Fruit fly (Drosophila melanogaster) whole organism, embryonic: ENCODE measurements around the gene CG18749.

Experiments used
- B-H1 ChIP-seq: fragments of 200-800 bp; sonication (Bioruptor generic); IDR thresholded peaks from 3 replicates; pipeline ENCODE4 v1.3.6; 2022; ENCODE audit warnings: missing biosample characterization, missing genetic modification characterization
- Bdp1 ChIP-seq: fragments of 200-800 bp; sonication (Bioruptor generic); optimal IDR thresholded peaks from 3 replicates; lab custom pipeline; 2016; ENCODE audit warnings: missing biosample characterization, missing genetic modification characterization
- CG12219 ChIP-seq: fragments of 200-800 bp; sonication (Bioruptor generic); optimal IDR thresholded peaks from 3 replicates; lab custom pipeline; 2018; ENCODE audit warnings: missing biosample characterization, mild to moderate bottlenecking, missing genetic modification characterization
- CG12391 ChIP-seq: fragments of 200-800 bp; sonication (Bioruptor generic); optimal IDR thresholded peaks from 3 replicates; lab custom pipeline; 2018; ENCODE audit warnings: missing biosample characterization, mild to moderate bottlenecking, missing genetic modification characterization, moderate library complexity
- CG12744 ChIP-seq: fragments of 200-800 bp; sonication (Bioruptor generic); optimal IDR thresholded peaks from 2 replicates; lab custom pipeline; 2016; ENCODE audit warnings: missing biosample characterization, missing genetic modification characterization
- CG14965 ChIP-seq: fragments of 200-800 bp; sonication (Bioruptor generic); optimal IDR thresholded peaks from 2 replicates; lab custom pipeline; 2016; ENCODE audit warnings: missing biosample characterization, missing genetic modification characterization, borderline replicate concordance
- CG15269 ChIP-seq: fragments of 200-800 bp; sonication (Bioruptor generic); optimal IDR thresholded peaks from 2 replicates; lab custom pipeline; 2018; ENCODE audit warnings: missing biosample characterization, mild to moderate bottlenecking, missing genetic modification characterization, moderate library complexity
- CG1603 ChIP-seq: fragments of 200-800 bp; sonication (Bioruptor generic); optimal IDR thresholded peaks from 2 replicates; lab custom pipeline; 2019; ENCODE audit warnings: missing biosample characterization, mild to moderate bottlenecking, missing genetic modification characterization, moderate library complexity
- CG17385 ChIP-seq: fragments of 200-800 bp; sonication (Bioruptor generic); optimal IDR thresholded peaks from 3 replicates; lab custom pipeline; 2018; ENCODE audit warnings: missing biosample characterization, mild to moderate bottlenecking, missing genetic modification characterization
- CG2116 ChIP-seq: fragments of 200-800 bp; sonication (Bioruptor generic); optimal IDR thresholded peaks from 3 replicates; lab custom pipeline; 2018; ENCODE audit warnings: missing biosample characterization, mild to moderate bottlenecking, missing genetic modification characterization
- CG2875 ChIP-seq: fragments of 200-800 bp; sonication (Bioruptor generic); optimal IDR thresholded peaks from 2 replicates; lab custom pipeline; 2017; ENCODE audit warnings: missing biosample characterization, mild to moderate bottlenecking, missing genetic modification characterization, missing genetic modification reagents
- CG4360 ChIP-seq: fragments of 200-800 bp; sonication (Bioruptor generic); IDR thresholded peaks from 2 replicates; pipeline ENCODE4 v1.3.6; 2022; ENCODE audit warnings: missing biosample characterization, missing genetic modification characterization
- CG4730 ChIP-seq: fragments of 200-800 bp; sonication (Bioruptor generic); IDR thresholded peaks from 2 replicates; pipeline ENCODE4 v1.3.6; 2022; ENCODE audit warnings: missing biosample characterization, missing genetic modification characterization
- CG4854 ChIP-seq: fragments of 200-800 bp; sonication (Bioruptor generic); optimal IDR thresholded peaks from 2 replicates; lab custom pipeline; 2016; ENCODE audit warnings: missing biosample characterization, missing genetic modification characterization, inconsistent platforms
- CG6254 ChIP-seq: fragments of 200-800 bp; sonication (Bioruptor generic); optimal IDR thresholded peaks from 3 replicates; lab custom pipeline; 2017; ENCODE audit warnings: mild to moderate bottlenecking, missing biosample characterization, missing genetic modification reagents, missing genetic modification characterization
- CG7271 ChIP-seq: fragments of 200-800 bp; sonication (Bioruptor generic); optimal IDR thresholded peaks from 2 replicates; lab custom pipeline; 2018; ENCODE audit warnings: missing biosample characterization, mild to moderate bottlenecking, missing genetic modification characterization, moderate library complexity
- CG7786 ChIP-seq: fragments of 200-800 bp; sonication (Bioruptor generic); optimal IDR thresholded peaks from 2 replicates; lab custom pipeline; 2016; ENCODE audit warnings: missing biosample characterization, missing genetic modification characterization
- CG8281 ChIP-seq: fragments of 200-800 bp; sonication (Bioruptor generic); optimal IDR thresholded peaks from 2 replicates; lab custom pipeline; 2018; ENCODE audit warnings: missing biosample characterization, mild to moderate bottlenecking, missing genetic modification characterization, moderate library complexity
- Dip3 ChIP-seq: fragments of 200-800 bp; sonication (Bioruptor generic); optimal IDR thresholded peaks from 3 replicates; lab custom pipeline; 2016; ENCODE audit warnings: missing biosample characterization, missing genetic modification characterization
- Doc2 ChIP-seq: fragments of 200-800 bp; sonication (Bioruptor generic); IDR thresholded peaks from 2 replicates; pipeline ENCODE4 v1.3.6; 2022; ENCODE audit warnings: missing biosample characterization, missing genetic modification characterization
- HmgD ChIP-seq: fragments of 200-800 bp; sonication (Bioruptor generic); optimal IDR thresholded peaks from 3 replicates; lab custom pipeline; 2016; ENCODE audit warnings: missing biosample characterization, missing genetic modification characterization
- Hsf ChIP-seq: fragments of 200-800 bp; sonication (Bioruptor generic); optimal IDR thresholded peaks from 3 replicates; lab custom pipeline; 2016; ENCODE audit warnings: missing biosample characterization, missing genetic modification characterization
- Lpt ChIP-seq: fragments of >200 bp; optimal IDR thresholded peaks from 2 replicates; lab custom pipeline; 2018; ENCODE audit warnings: missing biosample characterization, missing genetic modification characterization
- MESR4 ChIP-seq: fragments of 200-800 bp; sonication (Bioruptor generic); optimal IDR thresholded peaks from 2 replicates; lab custom pipeline; 2018; ENCODE audit warnings: missing biosample characterization, mild to moderate bottlenecking, missing genetic modification characterization, moderate library complexity
- MTF-1 ChIP-seq: fragments of 200-800 bp; sonication (Bioruptor generic); optimal IDR thresholded peaks from 2 replicates; lab custom pipeline; 2018; ENCODE audit warnings: missing biosample characterization, mild to moderate bottlenecking, missing genetic modification characterization, borderline replicate concordance
- Max ChIP-seq: fragments of 200-800 bp; sonication (Bioruptor generic); optimal IDR thresholded peaks from 2 replicates; lab custom pipeline; 2016; ENCODE audit warnings: missing biosample characterization, mild to moderate bottlenecking, missing genetic modification characterization
- NfI ChIP-seq: fragments of 200-800 bp; sonication (Bioruptor generic); optimal IDR thresholded peaks from 3 replicates; lab custom pipeline; 2018; ENCODE audit warnings: missing biosample characterization, mild to moderate bottlenecking, missing genetic modification characterization, moderate library complexity
- Poxn ChIP-seq: fragments of 200-800 bp; sonication (Bioruptor generic); IDR thresholded peaks from 2 replicates; pipeline ENCODE4 v1.3.6; 2022; ENCODE audit warnings: missing biosample characterization, missing genetic modification characterization
- Ravus ChIP-seq: fragments of 200-800 bp; sonication (Bioruptor generic); IDR thresholded peaks from 2 replicates; pipeline ENCODE4 v1.3.6; 2022; ENCODE audit warnings: missing biosample characterization, missing genetic modification characterization
- Tbp ChIP-seq: fragments of >200 bp; optimal IDR thresholded peaks from 2 replicates; lab custom pipeline; 2018; ENCODE audit warnings: missing biosample characterization, missing genetic modification characterization
- bcd ChIP-seq: fragments of 200-800 bp; sonication (Bioruptor generic); optimal IDR thresholded peaks from 2 replicates; lab custom pipeline; 2017; ENCODE audit warnings: missing biosample characterization, mild to moderate bottlenecking, missing genetic modification characterization
- crp ChIP-seq, 2 experiments: fragments of 200-800 bp; sonication (Bioruptor generic); optimal IDR thresholded peaks; 2 replicates in 1 of 2; 3 replicates in 1 of 2; lab custom pipeline; 2017; ENCODE audit warnings: missing biosample characterization in 2 of 2, missing genetic modification characterization in 2 of 2, mild to moderate bottlenecking in 1 of 2, moderate library complexity in 1 of 2
- da ChIP-seq: fragments of 200-800 bp; sonication (Bioruptor generic); optimal IDR thresholded peaks from 2 replicates; lab custom pipeline; 2016; ENCODE audit warnings: missing biosample characterization, missing genetic modification characterization
- dmrt11E ChIP-seq: fragments of 200-800 bp; sonication (Bioruptor generic); optimal IDR thresholded peaks from 3 replicates; lab custom pipeline; 2018; ENCODE audit warnings: missing biosample characterization, mild to moderate bottlenecking, missing genetic modification characterization, moderate library complexity
- ems ChIP-seq: fragments of 200-800 bp; sonication (Bioruptor generic); optimal IDR thresholded peaks from 3 replicates; lab custom pipeline; 2016; ENCODE audit warnings: missing biosample characterization, missing genetic modification characterization
- esg ChIP-seq: fragments of 200-800 bp; sonication (Bioruptor generic); conservative IDR thresholded peaks from 2 replicates; pipeline ENCODE4 v1.3.6; 2022; ENCODE audit warnings: missing biosample characterization, missing genetic modification characterization
- gt ChIP-seq: fragments of 200-800 bp; sonication (Bioruptor generic); IDR thresholded peaks from 2 replicates; pipeline ENCODE4 v1.3.6; 2022; ENCODE audit warnings: missing biosample characterization, missing genetic modification characterization
- ham ChIP-seq: fragments of 200-800 bp; sonication (Bioruptor generic); IDR thresholded peaks from 2 replicates; pipeline ENCODE4 v1.3.6; 2022; ENCODE audit warnings: missing biosample characterization, missing genetic modification characterization
- odd ChIP-seq: fragments of 200-800 bp; sonication (Bioruptor generic); optimal IDR thresholded peaks from 2 replicates; lab custom pipeline; 2017; ENCODE audit warnings: missing biosample characterization, mild to moderate bottlenecking, missing genetic modification characterization
- p53 ChIP-seq: fragments of 200-800 bp; sonication (Bioruptor generic); optimal IDR thresholded peaks from 2 replicates; lab custom pipeline; 2016; ENCODE audit warnings: missing biosample characterization, missing genetic modification characterization
- pho ChIP-seq: fragments of 200-800 bp; sonication (Bioruptor generic); optimal IDR thresholded peaks from 2 replicates; lab custom pipeline; 2016; ENCODE audit warnings: missing biosample characterization, missing genetic modification characterization
- pzg ChIP-seq: fragments of 200-800 bp; sonication (Bioruptor generic); optimal IDR thresholded peaks from 3 replicates; lab custom pipeline; 2018; ENCODE audit warnings: missing biosample characterization, mild to moderate bottlenecking, missing genetic modification characterization, moderate library complexity
- row ChIP-seq: fragments of 200-800 bp; sonication (Bioruptor generic); IDR thresholded peaks from 3 replicates; pipeline ENCODE4 v1.3.6; 2022; ENCODE audit warnings: missing biosample characterization, missing genetic modification characterization
- sens ChIP-seq: fragments of 200-800 bp; sonication (Bioruptor generic); peaks from one replicate; lab custom pipeline; 2016; ENCODE audit warnings: missing biosample characterization, missing genetic modification characterization
- sim ChIP-seq: fragments of 200-800 bp; sonication (Bioruptor generic); IDR thresholded peaks from 2 replicates; pipeline ENCODE4 v1.3.6; 2022; ENCODE audit warnings: missing biosample characterization, missing genetic modification characterization
- sisA ChIP-seq: fragments of 200-800 bp; sonication (Bioruptor generic); IDR thresholded peaks from 2 replicates; pipeline ENCODE4 v1.3.6; 2022; ENCODE audit warnings: missing biosample characterization, missing genetic modification characterization
- ssp ChIP-seq: fragments of 200-800 bp; sonication (Bioruptor generic); IDR thresholded peaks from 2 replicates; pipeline ENCODE4 v1.3.6; 2022; ENCODE audit warnings: missing biosample characterization, missing genetic modification characterization
- tx ChIP-seq: fragments of 200-800 bp; sonication (Bioruptor generic); optimal IDR thresholded peaks from 2 replicates; lab custom pipeline; 2016; ENCODE audit warnings: missing biosample characterization, missing genetic modification characterization
- vnd ChIP-seq: fragments of 200-800 bp; sonication (Bioruptor generic); IDR thresholded peaks from 3 replicates; pipeline ENCODE4 v1.3.6; 2022; ENCODE audit warnings: missing biosample characterization, missing genetic modification characterization; ENCODE audit not compliant: partially characterized antibody
- vvl ChIP-seq: fragments of 200-800 bp; sonication (Bioruptor generic); IDR thresholded peaks from 2 replicates; pipeline ENCODE4 v1.3.6; 2022; ENCODE audit warnings: missing biosample characterization, missing genetic modification characterization
- wek ChIP-seq: fragments of 200-800 bp; sonication (Bioruptor generic); optimal IDR thresholded peaks from 3 replicates; lab custom pipeline; 2018; ENCODE audit warnings: missing biosample characterization, mild to moderate bottlenecking, missing genetic modification characterization, moderate library complexity
- zfh2 ChIP-seq: fragments of 200-800 bp; sonication (Bioruptor generic); optimal IDR thresholded peaks from 2 replicates; lab custom pipeline; 2016; ENCODE audit warnings: missing biosample characterization, missing genetic modification characterization

Gene CG18749

dm6 chr3R:8233370-8233773, 10.5 kb upstream of the CG18749 start, which contains the start of gene PolI (continued):
- TF ChIP-seq crp (GFP tag; optimal IDR thresholded peaks at IDR 0.05; lab: Kevin White, UChicago) (no peak), CG2875 (no peak), CG12219 (GFP tag; lab: Kevin White, UChicago) (no peak), wek (GFP tag; lab: Kevin White, UChicago) (no peak), Doc2 (no peak), esg (GFP tag; lab: Robert Waterston, UW) (no peak), B-H1 (GFP tag; lab: Robert Waterston, UW) (no peak), CG14965 (GFP tag; lab: Kevin White, UChicago) (no peak), vvl (GFP tag; lab: Robert Waterston, UW) (no peak; the same call in 1 of the 2 replicates), CG7271 (tag; lab: Kevin White, UChicago) (no peak), Bdp1 (GFP tag; lab: Kevin White, UChicago) (no peak), CG7786 (no peak), Ravus (GFP tag; lab: Robert Waterston, UW) (no peak), CG8281 (tag; lab: Kevin White, UChicago) (no peak), sisA (GFP tag; lab: Robert Waterston, UW) (no peak), CG6254 (GFP tag; lab: Kevin White, UChicago) (no peak), pzg (GFP tag; lab: Kevin White, UChicago) (peak; percentile 93), Hsf (GFP tag; lab: Kevin White, UChicago) (no peak), Lpt (GFP tag; lab: Kevin White, UChicago) (no peak), CG12744 (GFP tag; lab: Kevin White, UChicago) (peak; percentile 4), ham (GFP tag; lab: Robert Waterston, UW) (no peak), p53 (GFP tag; lab: Kevin White, UChicago) (peak; percentile 25), CG2116 (GFP tag; lab: Kevin White, UChicago) (peak; percentile 83), tx (GFP tag; lab: Kevin White, UChicago) (no peak), dmrt11E (no peak), row (no peak; the same call in 2 of the 3 replicates), CG4854 (GFP tag; lab: Kevin White, UChicago) (peak; percentile 26), bcd (GFP tag; lab: Kevin White, UChicago) (peak; percentile 31), CG1603 (peak; percentile 74), CG17385 (no peak), Tbp (GFP tag; lab: Kevin White, UChicago) (no peak), CG4730 (no peak), gt (no peak), MTF-1 (no peak), odd (GFP tag; lab: Kevin White, UChicago) (no peak), MESR4 (GFP tag; lab: Kevin White, UChicago) (peak; percentile 88), CG4360 (GFP tag; lab: Robert Waterston, UW) (no peak), da (GFP tag; lab: Kevin White, UChicago) (no peak), Max (GFP tag; lab: Kevin White, UChicago) (no peak), HmgD (no peak), NfI (GFP tag; lab: Kevin White, UChicago) (peak; percentile 26), vnd (GFP tag; lab: Robert Waterston, UW) (no peak), ems (peak; percentile 2), sens (peak; percentile 70), ssp (GFP tag; lab: Robert Waterston, UW) (no peak), zfh2 (GFP tag; lab: Kevin White, UChicago) (peak; percentile 54), sim (GFP tag; lab: Robert Waterston, UW) (no peak), Dip3 (GFP tag; lab: Kevin White, UChicago) (no peak), CG12391 (tag; lab: Kevin White, UChicago) (peak; percentile 20), Poxn (GFP tag; lab: Robert Waterston, UW) (no peak), pho (peak; percentile 45), CG15269 (tag; lab: Kevin White, UChicago) (no peak)
